Worm (Caenorhabditis elegans) whole organism, L3 larva: ENCODE measurements around the gene aass-1.
A peak's percentile ranks its signal among the peaks of the same experiment; 100 is the strongest.

Experiments
- aly-2 ChIP-seq: fragments of 150-350 bp; optimal IDR thresholded peaks from 2 replicates; lab custom pipeline; 2014; ENCODE audit warnings: missing biosample characterization, missing genetic modification characterization
- ama-1 ChIP-seq: fragments of 150-350 bp; optimal IDR thresholded peaks from 2 replicates; lab custom pipeline; 2018
- daf-12 ChIP-seq: fragments of 150-350 bp; optimal IDR thresholded peaks from 2 replicates; lab custom pipeline; 2014; ENCODE audit warnings: missing biosample characterization, missing genetic modification reagents, missing genetic modification characterization
- egl-5 ChIP-seq: fragments of 150-350 bp; optimal IDR thresholded peaks from 2 replicates; lab custom pipeline; 2017; ENCODE audit warnings: missing biosample characterization, missing genetic modification reagents, missing genetic modification characterization, inconsistent platforms
- elt-1 ChIP-seq: fragments of 150-350 bp; optimal IDR thresholded peaks from 2 replicates; lab custom pipeline; 2014; ENCODE audit warnings: missing biosample characterization, missing genetic modification characterization
- elt-2 ChIP-seq: sonication (generic microtip); optimal IDR thresholded peaks from 2 replicates; lab custom pipeline; 2016; ENCODE audit warnings: missing genetic modification reagents, mild to moderate bottlenecking, missing genetic modification characterization, missing compliant biosample characterization
- elt-3 ChIP-seq, 3 experiments: fragments of 150-350 bp in 1 of 3; sonication (generic microtip) in 2 of 3; optimal IDR thresholded peaks; 2 replicates in 2 of 3; 4 replicates in 1 of 3; lab custom pipeline; 2014 to 2017; ENCODE audit warnings: missing biosample characterization in 3 of 3, missing genetic modification characterization in 3 of 3
- fos-1 ChIP-seq: fragments of 150-350 bp; optimal IDR thresholded peaks from 2 replicates; lab custom pipeline; 2014; ENCODE audit warnings: missing biosample characterization, missing genetic modification characterization
- hmg-11 ChIP-seq: sonication (generic microtip); optimal IDR thresholded peaks from 2 replicates; lab custom pipeline; 2016; ENCODE audit warnings: missing genetic modification characterization, missing compliant biosample characterization
- jun-1 ChIP-seq: fragments of 150-350 bp; optimal IDR thresholded peaks from 2 replicates; lab custom pipeline; 2014; ENCODE audit warnings: missing biosample characterization, missing genetic modification reagents, missing genetic modification characterization
- lin-39 ChIP-seq: fragments of 150-350 bp; optimal IDR thresholded peaks from 2 replicates; lab custom pipeline; 2018; ENCODE audit warnings: missing biosample characterization, missing genetic modification reagents, missing genetic modification characterization
- mml-1 ChIP-seq: fragments of 150-350 bp; sonication (generic microtip); optimal IDR thresholded peaks from 3 replicates; lab custom pipeline; 2014; ENCODE audit warnings: missing biosample characterization, missing genetic modification characterization
- nhr-11 ChIP-seq: fragments of 150-350 bp; optimal IDR thresholded peaks from 2 replicates; lab custom pipeline; 2014; ENCODE audit warnings: missing biosample characterization, missing genetic modification characterization
- nhr-12 ChIP-seq: fragments of 150-350 bp; optimal IDR thresholded peaks from 2 replicates; lab custom pipeline; 2014; ENCODE audit warnings: missing biosample characterization, missing genetic modification characterization
- nhr-237 ChIP-seq: fragments of 150-350 bp; optimal IDR thresholded peaks from 2 replicates; lab custom pipeline; 2014; ENCODE audit warnings: missing biosample characterization, missing genetic modification characterization
- nhr-43 ChIP-seq: sonication (generic microtip); optimal IDR thresholded peaks from 2 replicates; lab custom pipeline; 2016; ENCODE audit warnings: mild to moderate bottlenecking, missing genetic modification characterization, missing compliant biosample characterization; ENCODE audit not compliant: poor library complexity, severe bottlenecking
- pha-4 ChIP-seq: fragments of 150-350 bp; optimal IDR thresholded peaks from 2 replicates; lab custom pipeline; 2014; ENCODE audit warnings: missing biosample characterization, missing genetic modification reagents, missing genetic modification characterization
- pqm-1 ChIP-seq: fragments of 150-350 bp; optimal IDR thresholded peaks from 2 replicates; lab custom pipeline; 2017; ENCODE audit warnings: missing biosample characterization, missing genetic modification characterization, inconsistent platforms
- sea-2 ChIP-seq: fragments of 150-350 bp; sonication (generic microtip); optimal IDR thresholded peaks from 4 replicates; lab custom pipeline; 2014; ENCODE audit warnings: missing biosample characterization, missing genetic modification reagents, missing genetic modification characterization
- skn-1 ChIP-seq: fragments of 150-350 bp; optimal IDR thresholded peaks from 2 replicates; lab custom pipeline; 2014; ENCODE audit warnings: missing biosample characterization, missing genetic modification characterization
- snpc-4 ChIP-seq: fragments of 150-350 bp; optimal IDR thresholded peaks from 2 replicates; lab custom pipeline; 2014; ENCODE audit warnings: missing biosample characterization, missing genetic modification characterization
- unc-62 ChIP-seq: fragments of 150-350 bp; sonication (generic microtip); optimal IDR thresholded peaks from 4 replicates; lab custom pipeline; 2014; ENCODE audit warnings: missing biosample characterization, missing genetic modification reagents, missing genetic modification characterization
- ztf-11 ChIP-seq: fragments of 150-350 bp; optimal IDR thresholded peaks from 2 replicates; lab custom pipeline; 2014; ENCODE audit warnings: missing biosample characterization, missing genetic modification characterization
- ztf-4 ChIP-seq: fragments of 150-350 bp; optimal IDR thresholded peaks from 2 replicates; lab custom pipeline; 2014; ENCODE audit warnings: missing biosample characterization, missing genetic modification characterization

Gene aass-1

ce11 chrIV:296849-297248, 51.9 kb downstream of the aass-1 start:
- TF ChIP-seq skn-1 (tag; lab: Kevin White, UChicago) (peak; percentile 47), elt-2 (tag; lab: Kevin White, UChicago) (peak; percentile 95), jun-1 (tag; lab: Kevin White, UChicago) (peak; percentile 67), mml-1 (tag; lab: Kevin White, UChicago) (no peak), elt-1 (tag; lab: Kevin White, UChicago) (no peak), pha-4 (tag; lab: Kevin White, UChicago) (peak; percentile 21), pqm-1 (tag; lab: Kevin White, UChicago) (peak; percentile 91)

ce11 chrIV:298204-298603, 53.3 kb downstream of the aass-1 start, which contains the start of gene pnp-1:
Gene pnp-1, minus strand, starts transcription at chrIV:298304.
- no peak for TF ChIP-seq fos-1
- TF ChIP-seq skn-1 (tag; lab: Kevin White, UChicago): no peak

- TF ChIP-seq nhr-43 (tag; lab: Kevin White, UChicago) (no peak), daf-12 (tag; lab: Kevin White, UChicago) (no peak), aly-2 (tag; lab: Kevin White, UChicago) (no peak), fos-1 (no peak), lin-39 (tag; lab: Kevin White, UChicago) (no peak), nhr-11 (tag; lab: Kevin White, UChicago) (no peak), elt-3 (tag; optimal IDR thresholded peaks at IDR 0.05; lab: Kevin White, UChicago) (no peak), ama-1 (lab: Kevin White, UChicago) (no peak), hmg-11 (tag; lab: Kevin White, UChicago) (no peak), snpc-4 (no peak), nhr-237 (tag; lab: Kevin White, UChicago) (no peak), egl-5 (tag; lab: Kevin White, UChicago) (no peak), elt-2 (tag; lab: Kevin White, UChicago) (no peak), unc-62 (no peak), sea-2 (no peak), ztf-4 (tag; lab: Kevin White, UChicago) (no peak), elt-1 (tag; lab: Kevin White, UChicago) (no peak)
Observed at ce11 chrIV:299190-299589, 54.2 kb downstream of the aass-1 start.

- TF ChIP-seq ztf-11 (tag; lab: Kevin White, UChicago): no peak
- TF ChIP-seq nhr-12 (tag; lab: Kevin White, UChicago): no peak
- no peak for TF ChIP-seq ztf-4 (tag; lab: Kevin White, UChicago)
Observed at ce11 chrIV:300307-300706, 55.4 kb downstream of the aass-1 start.
